Fruit fly (Drosophila melanogaster) whole organism, embryonic: Measurements from ENCODE around the gene CG2147.

Experiments
- BEAF-32 ChIP-seq: fragments of 200-800 bp; sonication (Bioruptor generic); optimal IDR thresholded peaks from 3 replicates; lab custom pipeline; 2017; ENCODE audit warnings: missing biosample characterization, missing genetic modification characterization, mild to moderate bottlenecking, moderate library complexity, missing genetic modification reagents
- CG10979 ChIP-seq: fragments of 200-800 bp; sonication (Bioruptor generic); optimal IDR thresholded peaks from 2 replicates; lab custom pipeline; 2018; ENCODE audit warnings: missing biosample characterization, mild to moderate bottlenecking, missing genetic modification characterization, moderate library complexity
- CG11093 ChIP-seq: fragments of 200-800 bp; sonication (Bioruptor generic); IDR thresholded peaks from 3 replicates; pipeline ENCODE4 v1.3.6; 2022; ENCODE audit warnings: missing biosample characterization, missing genetic modification characterization
- CG11696 ChIP-seq: fragments of 200-800 bp; sonication (Bioruptor generic); IDR thresholded peaks from 2 replicates; pipeline ENCODE4 v1.3.6; 2022; ENCODE audit warnings: missing biosample characterization, missing genetic modification characterization
- CG12391 ChIP-seq: fragments of 200-800 bp; sonication (Bioruptor generic); optimal IDR thresholded peaks from 3 replicates; lab custom pipeline; 2018; ENCODE audit warnings: missing biosample characterization, mild to moderate bottlenecking, missing genetic modification characterization, moderate library complexity
- CG14710 ChIP-seq: fragments of 200-800 bp; sonication (Bioruptor generic); optimal IDR thresholded peaks from 3 replicates; lab custom pipeline; 2019; ENCODE audit warnings: missing biosample characterization, mild to moderate bottlenecking, missing genetic modification characterization, moderate library complexity
- CG15696 ChIP-seq: fragments of 200-800 bp; sonication (Bioruptor generic); optimal IDR thresholded peaks from 2 replicates; lab custom pipeline; 2019; ENCODE audit warnings: missing biosample characterization, mild to moderate bottlenecking, missing genetic modification characterization, moderate library complexity
- CG1603 ChIP-seq: fragments of 200-800 bp; sonication (Bioruptor generic); optimal IDR thresholded peaks from 2 replicates; lab custom pipeline; 2019; ENCODE audit warnings: missing biosample characterization, mild to moderate bottlenecking, missing genetic modification characterization, moderate library complexity
- CG1647 ChIP-seq: fragments of 200-800 bp; sonication (Bioruptor generic); optimal IDR thresholded peaks from 3 replicates; lab custom pipeline; 2016; ENCODE audit warnings: missing biosample characterization, missing genetic modification characterization
- CG17829 ChIP-seq: fragments of 200-800 bp; optimal IDR thresholded peaks from 2 replicates; lab custom pipeline; 2019; ENCODE audit warnings: missing biosample characterization, mild to moderate bottlenecking, missing genetic modification characterization, moderate library complexity
- CG18262 ChIP-seq: fragments of 200-800 bp; optimal IDR thresholded peaks from 3 replicates; lab custom pipeline; 2019; ENCODE audit warnings: missing biosample characterization, mild to moderate bottlenecking, missing genetic modification characterization, moderate library complexity
- CG1832 ChIP-seq: fragments of 200-800 bp; sonication (Bioruptor generic); optimal IDR thresholded peaks from 2 replicates; lab custom pipeline; 2017; ENCODE audit warnings: missing biosample characterization, mild to moderate bottlenecking, missing genetic modification characterization, inconsistent platforms
- CG18599 ChIP-seq: fragments of 200-800 bp; sonication (Bioruptor generic); optimal IDR thresholded peaks from 3 replicates; lab custom pipeline; 2017; ENCODE audit warnings: missing biosample characterization, missing genetic modification characterization, mild to moderate bottlenecking, moderate library complexity, missing genetic modification reagents
- CG2712 ChIP-seq: fragments of 200-800 bp; optimal IDR thresholded peaks from 3 replicates; lab custom pipeline; 2019; ENCODE audit warnings: missing biosample characterization, mild to moderate bottlenecking, missing genetic modification characterization, moderate library complexity
- CG3407 ChIP-seq: fragments of 200-800 bp; sonication (Bioruptor generic); optimal IDR thresholded peaks from 2 replicates; lab custom pipeline; 2018; ENCODE audit warnings: missing biosample characterization, mild to moderate bottlenecking, missing genetic modification characterization
- CG4360 ChIP-seq: fragments of 200-800 bp; sonication (Bioruptor generic); IDR thresholded peaks from 2 replicates; pipeline ENCODE4 v1.3.6; 2022; ENCODE audit warnings: missing biosample characterization, missing genetic modification characterization
- CG4707 ChIP-seq: fragments of 200-800 bp; sonication (Bioruptor generic); optimal IDR thresholded peaks from 2 replicates; lab custom pipeline; 2018; ENCODE audit warnings: missing biosample characterization, mild to moderate bottlenecking, missing genetic modification characterization, moderate library complexity
- CG5953 ChIP-seq: fragments of 200-800 bp; sonication (Bioruptor generic); IDR thresholded peaks from 2 replicates; pipeline ENCODE4 v1.3.6; 2022; ENCODE audit warnings: missing biosample characterization, missing genetic modification characterization
- CG6654 ChIP-seq: fragments of 200-800 bp; sonication (Bioruptor generic); optimal IDR thresholded peaks from 2 replicates; lab custom pipeline; 2017; ENCODE audit warnings: missing biosample characterization, mild to moderate bottlenecking, missing genetic modification characterization
- CG8478 ChIP-seq: fragments of >200 bp; optimal IDR thresholded peaks from 2 replicates; lab custom pipeline; 2018
- CG8765 ChIP-seq: fragments of 200-800 bp; sonication (Bioruptor generic); IDR thresholded peaks from 2 replicates; pipeline ENCODE4 v1.3.6; 2022; ENCODE audit warnings: missing biosample characterization, missing genetic modification characterization
- CTCF ChIP-seq: fragments of 200-800 bp; sonication (Bioruptor generic); optimal IDR thresholded peaks from 2 replicates; lab custom pipeline; 2017; ENCODE audit warnings: missing biosample characterization, mild to moderate bottlenecking, missing genetic modification characterization, moderate library complexity
- D ChIP-seq, 2 experiments: fragments of 200-800 bp in 1 of 2; fragments of >200 bp in 1 of 2; sonication (Bioruptor generic) in 1 of 2; optimal IDR thresholded peaks; 2 replicates in 1 of 2; 3 replicates in 1 of 2; lab custom pipeline; 2017; ENCODE audit warnings: mild to moderate bottlenecking in 1 of 2, missing biosample characterization in 1 of 2, missing genetic modification characterization in 1 of 2, missing genetic modification reagents in 1 of 2
- Drgx ChIP-seq: fragments of 200-800 bp; sonication (Bioruptor generic); IDR thresholded peaks from 2 replicates; pipeline ENCODE4 v1.3.6; 2022; ENCODE audit warnings: missing biosample characterization, missing genetic modification characterization
- Hr51 ChIP-seq, 2 experiments: fragments of 200-800 bp; sonication (Bioruptor generic); optimal IDR thresholded peaks; 2 replicates in 1 of 2; 3 replicates in 1 of 2; lab custom pipeline; 2016 to 2018; ENCODE audit warnings: missing biosample characterization in 2 of 2, missing genetic modification characterization in 2 of 2, mild to moderate bottlenecking in 1 of 2, moderate library complexity in 1 of 2
- Mad ChIP-seq: fragments of 200-800 bp; sonication (Bioruptor generic); optimal IDR thresholded peaks from 2 replicates; lab custom pipeline; 2016; ENCODE audit warnings: missing biosample characterization, missing genetic modification characterization
- Myb ChIP-seq: fragments of 200-800 bp; sonication (Bioruptor generic); optimal IDR thresholded peaks from 2 replicates; lab custom pipeline; 2016; ENCODE audit warnings: missing biosample characterization, missing genetic modification characterization
- Opbp ChIP-seq: fragments of 200-800 bp; sonication (Bioruptor generic); IDR thresholded peaks from 3 replicates; pipeline ENCODE4 v1.3.6; 2022; ENCODE audit warnings: missing biosample characterization, missing genetic modification characterization; ENCODE audit not compliant: partially characterized antibody
- ara ChIP-seq: fragments of 200-800 bp; sonication (Bioruptor generic); IDR thresholded peaks from 2 replicates; pipeline ENCODE4 v1.3.6; 2022; ENCODE audit warnings: missing biosample characterization, missing genetic modification characterization
- bsh ChIP-seq, 2 experiments: fragments of 200-800 bp; sonication (Bioruptor generic); optimal IDR thresholded peaks; 2 replicates each; lab custom pipeline; 2017 to 2018; ENCODE audit warnings: mild to moderate bottlenecking in 2 of 2, missing biosample characterization in 2 of 2, missing genetic modification characterization in 2 of 2, moderate library complexity in 1 of 2
- cad ChIP-seq: fragments of >200 bp; optimal IDR thresholded peaks from 2 replicates; lab custom pipeline; 2017; ENCODE audit warnings: missing biosample characterization, missing genetic modification characterization
- cg ChIP-seq: fragments of 200-800 bp; sonication (Bioruptor generic); optimal IDR thresholded peaks from 3 replicates; lab custom pipeline; 2019; ENCODE audit warnings: missing biosample characterization, mild to moderate bottlenecking, missing genetic modification characterization, moderate library complexity
- chinmo ChIP-seq: fragments of 200-800 bp; sonication (Bioruptor generic); IDR thresholded peaks from 4 replicates; pipeline ENCODE4 v1.3.6; 2022; ENCODE audit warnings: missing biosample characterization, missing genetic modification characterization; ENCODE audit not compliant: partially characterized antibody
- crol ChIP-seq: fragments of 200-800 bp; sonication (Bioruptor generic); IDR thresholded peaks from 2 replicates; pipeline ENCODE4 v1.3.6; 2022; ENCODE audit warnings: missing biosample characterization, missing genetic modification characterization
- dmrt11E ChIP-seq: fragments of 200-800 bp; sonication (Bioruptor generic); optimal IDR thresholded peaks from 3 replicates; lab custom pipeline; 2018; ENCODE audit warnings: missing biosample characterization, mild to moderate bottlenecking, missing genetic modification characterization, moderate library complexity
- gem ChIP-seq: fragments of 200-800 bp; sonication (Bioruptor generic); optimal IDR thresholded peaks from 2 replicates; lab custom pipeline; 2019; ENCODE audit warnings: missing biosample characterization, mild to moderate bottlenecking, missing genetic modification characterization, moderate library complexity
- ind ChIP-seq: fragments of 200-800 bp; sonication (Bioruptor generic); optimal IDR thresholded peaks from 3 replicates; lab custom pipeline; 2016; ENCODE audit warnings: missing biosample characterization, missing genetic modification characterization
- ken ChIP-seq: fragments of 200-800 bp; sonication (Bioruptor generic); IDR thresholded peaks from 3 replicates; pipeline ENCODE4 v1.3.6; 2022; ENCODE audit warnings: missing biosample characterization, missing genetic modification characterization
- lola ChIP-seq, 3 experiments: fragments of >200 bp in 2 of 3; fragments of 200-800 bp in 1 of 3; sonication (Bioruptor generic) in 1 of 3; optimal IDR thresholded peaks; 2 replicates each; lab custom pipeline; 2017 to 2019; ENCODE audit warnings: missing biosample characterization in 3 of 3, missing genetic modification characterization in 3 of 3, mild to moderate bottlenecking in 1 of 3, moderate library complexity in 1 of 3
- nmo ChIP-seq: fragments of 200-800 bp; sonication (Bioruptor generic); optimal IDR thresholded peaks from 2 replicates; lab custom pipeline; 2018; ENCODE audit warnings: missing biosample characterization, mild to moderate bottlenecking, missing genetic modification characterization, moderate library complexity
- nom ChIP-seq: fragments of 200-800 bp; sonication (Bioruptor generic); optimal IDR thresholded peaks from 2 replicates; lab custom pipeline; 2017; ENCODE audit warnings: missing biosample characterization, missing genetic modification characterization, mild to moderate bottlenecking, moderate library complexity, missing genetic modification reagents
- phol ChIP-seq: fragments of 200-800 bp; sonication (Bioruptor generic); optimal IDR thresholded peaks from 3 replicates; lab custom pipeline; 2018; ENCODE audit warnings: missing biosample characterization, mild to moderate bottlenecking, missing genetic modification characterization, moderate library complexity
- pros ChIP-seq: fragments of 200-800 bp; sonication (Bioruptor generic); optimal IDR thresholded peaks from 3 replicates; lab custom pipeline; 2019; ENCODE audit warnings: missing biosample characterization, mild to moderate bottlenecking, missing genetic modification characterization, moderate library complexity
- row ChIP-seq: fragments of 200-800 bp; sonication (Bioruptor generic); IDR thresholded peaks from 3 replicates; pipeline ENCODE4 v1.3.6; 2022; ENCODE audit warnings: missing biosample characterization, missing genetic modification characterization
- sens ChIP-seq: fragments of 200-800 bp; sonication (Bioruptor generic); peaks from one replicate; lab custom pipeline; 2016; ENCODE audit warnings: missing biosample characterization, missing genetic modification characterization
- stc ChIP-seq: fragments of 200-800 bp; sonication (Bioruptor generic); IDR thresholded peaks from 2 replicates; pipeline ENCODE4 v1.3.6; 2022; ENCODE audit warnings: missing biosample characterization, missing genetic modification characterization
- yki ChIP-seq: fragments of >200 bp; optimal IDR thresholded peaks from 3 replicates; lab custom pipeline; 2018
- zen ChIP-seq: fragments of 200-800 bp; sonication (Bioruptor generic); optimal IDR thresholded peaks from 3 replicates; lab custom pipeline; 2018; ENCODE audit warnings: missing biosample characterization, mild to moderate bottlenecking, missing genetic modification characterization, moderate library complexity

CG2147 gene

DNA sequence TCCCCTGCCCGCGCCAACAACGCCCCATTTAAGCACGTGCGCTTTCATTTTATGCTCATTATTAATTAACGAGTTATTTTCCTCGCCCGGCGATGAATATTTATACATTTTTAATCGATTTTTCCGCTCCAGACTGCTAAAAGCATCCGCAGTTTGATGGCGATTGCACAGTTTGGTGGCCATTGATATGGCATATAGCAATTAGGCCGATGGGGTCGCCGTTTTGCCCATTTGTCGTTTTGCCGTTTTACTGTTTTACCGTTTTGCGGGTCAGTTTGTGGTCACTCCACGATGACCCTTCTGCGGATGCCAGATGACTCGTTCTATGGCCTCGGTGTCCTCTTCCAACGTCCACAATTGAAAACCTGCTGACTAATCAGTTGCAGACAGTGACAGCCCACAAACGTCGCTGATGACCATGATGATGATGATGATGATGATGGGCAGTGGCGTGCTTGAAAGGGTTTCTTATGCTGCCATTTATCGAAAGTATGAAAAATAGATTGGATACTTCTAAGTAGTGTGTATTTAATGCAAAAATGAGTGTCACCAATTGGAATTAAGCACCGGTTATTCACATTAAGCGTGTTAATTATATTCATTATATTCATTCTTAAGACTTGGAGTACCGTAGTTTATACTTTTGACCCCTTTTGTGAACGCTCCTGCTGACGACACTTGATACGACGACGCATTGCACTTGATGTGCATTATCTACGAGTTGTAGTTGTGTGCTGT, 28.6 kb upstream of the CG2147 start:
- TF ChIP-seq gem (tag; lab: Kevin White, UChicago) (peak; percentile 11), CG2712 (tag; lab: Kevin White, UChicago) (peak; percentile 23), CG4707 (no peak), CG11696 (no peak), CTCF (GFP tag; lab: Kevin White, UChicago) (no peak), CG15696 (tag; lab: Kevin White, UChicago) (peak; percentile 48), Myb (GFP tag; lab: Kevin White, UChicago) (no peak), sens (GFP tag; lab: Kevin White, UChicago) (peak; percentile 48), ara (0 out of 2 replicates have a peak, but pooled peaks have one; percentile 5), Drgx (GFP tag; lab: Robert Waterston, UW) (0 out of 2 replicates have a peak, but pooled peaks have one; percentile 39), CG10979 (peak; percentile 46), nmo (GFP tag; lab: Kevin White, UChicago) (peak; percentile 12), CG6654 (GFP tag; lab: Kevin White, UChicago) (peak; percentile 95), cg (GFP tag; lab: Kevin White, UChicago) (no peak), dmrt11E (tag; lab: Kevin White, UChicago) (peak; percentile 19), CG1603 (peak; percentile 21), nom (GFP tag; lab: Kevin White, UChicago) (peak; percentile 47), Opbp (GFP tag; lab: Robert Waterston, UW) (no peak), CG18262 (tag; lab: Kevin White, UChicago) (peak; percentile 35), ind (GFP tag; lab: Kevin White, UChicago) (no peak), Mad (GFP tag; lab: Kevin White, UChicago) (no peak), lola (GFP tag; optimal IDR thresholded peaks at IDR 0.05; lab: Kevin White, UChicago) (peak in 1 of 3 experiments; percentile 18), cad (GFP tag; lab: Kevin White, UChicago) (peak; percentile 83), bsh (GFP tag; optimal IDR thresholded peaks at IDR 0.05; lab: Kevin White, UChicago) (peak in 1 of 2 experiments; percentile 33), CG14710 (tag; lab: Kevin White, UChicago) (peak; percentile 9), phol (tag; lab: Kevin White, UChicago) (peak; percentile 7), CG17829 (tag; lab: Kevin White, UChicago) (peak; percentile 5), row (GFP tag; lab: Robert Waterston, UW) (0 out of 3 replicates have a peak, but pooled peaks have one; percentile 21)

DNA sequence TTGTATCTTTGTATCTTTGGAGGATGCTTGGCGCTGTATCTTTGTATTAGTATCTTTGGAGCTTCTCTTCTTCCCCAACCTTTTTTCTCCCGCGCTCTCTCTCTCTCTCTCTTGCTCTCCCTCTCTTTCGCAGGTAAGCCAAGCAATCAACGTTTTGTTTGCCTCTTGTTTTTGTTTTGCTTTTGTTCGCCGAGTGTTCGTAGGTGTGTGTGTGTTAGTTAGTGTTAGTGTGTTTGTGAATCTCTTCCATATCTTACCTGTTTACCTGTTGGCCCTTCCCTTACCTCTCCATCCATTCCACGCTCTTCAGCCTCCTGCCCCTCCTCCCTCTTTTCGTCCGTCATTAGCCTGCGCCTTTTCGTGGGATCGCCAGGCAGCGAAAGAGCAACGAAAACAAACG, 26.5 kb upstream of the CG2147 start:
- TF ChIP-seq D (optimal IDR thresholded peaks at IDR 0.05; lab: Kevin White, UChicago) (peak; percentile 65), D (GFP tag; optimal IDR thresholded peaks at IDR 0.05; lab: Kevin White, UChicago) (no peak), CG8478 (peak; percentile 66), CG5953 (GFP tag; lab: Robert Waterston, UW) (no peak), nom (GFP tag; lab: Kevin White, UChicago) (peak; percentile 69), CG8765 (GFP tag; lab: Robert Waterston, UW) (no peak), CG4360 (peak; percentile 58), CG1647 (GFP tag; lab: Kevin White, UChicago) (no peak), CG11093 (GFP tag; lab: Robert Waterston, UW) (no peak), CG3407 (GFP tag; lab: Kevin White, UChicago) (no peak), stc (GFP tag; lab: Robert Waterston, UW) (no peak), crol (peak; percentile 75), CG12391 (tag; lab: Kevin White, UChicago) (no peak), cg (GFP tag; lab: Kevin White, UChicago) (peak; percentile 87), CG18599 (GFP tag; lab: Kevin White, UChicago) (no peak), Hr51 (GFP tag; optimal IDR thresholded peaks at IDR 0.05; lab: Kevin White, UChicago) (no peak), pros (GFP tag; lab: Kevin White, UChicago) (peak; percentile 18), nmo (GFP tag; lab: Kevin White, UChicago) (no peak), yki (peak; percentile 55), CG1832 (GFP tag; lab: Kevin White, UChicago) (peak; percentile 45), BEAF-32 (no peak), ken (no peak), chinmo (0 out of 4 replicates have a peak, but pooled peaks have one; percentile 38), zen (tag; lab: Kevin White, UChicago) (peak; percentile 18)
